Fruit fly (Drosophila melanogaster): ENCODE results near the gene CG4960.

Gene CG4960

DNA sequence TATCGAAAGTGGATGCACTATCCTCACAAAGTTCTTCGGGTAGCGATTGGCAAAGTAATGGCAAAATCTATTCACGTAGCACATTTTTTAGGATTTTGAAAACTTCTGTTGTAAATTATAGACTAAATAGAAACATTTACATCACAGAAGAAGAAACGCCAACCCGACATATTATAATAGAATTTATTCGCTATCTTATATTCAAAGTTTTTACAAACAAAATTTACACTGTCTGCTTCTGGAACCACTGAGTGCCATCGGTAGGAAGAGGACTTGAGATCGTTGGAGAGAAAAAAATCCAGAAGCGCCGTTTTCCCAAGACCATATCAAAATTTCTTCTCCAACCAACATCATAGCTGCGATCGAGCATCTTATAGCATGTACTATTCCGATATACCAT is 10.0 kb downstream of the CG4960 start, which contains the start of gene CG17195:
TSS of gene CG17195 (minus strand) at position 101 of the 400 bp plus-strand sequence.
- TF ChIP-seq CG7101 (tag; optimal IDR thresholded peaks at IDR 0.05) (no peak), CG33017 (tag; optimal IDR thresholded peaks at IDR 0.05) (no peak), CG5204 (GFP tag; optimal IDR thresholded peaks at IDR 0.05) (no peak)

DNA sequence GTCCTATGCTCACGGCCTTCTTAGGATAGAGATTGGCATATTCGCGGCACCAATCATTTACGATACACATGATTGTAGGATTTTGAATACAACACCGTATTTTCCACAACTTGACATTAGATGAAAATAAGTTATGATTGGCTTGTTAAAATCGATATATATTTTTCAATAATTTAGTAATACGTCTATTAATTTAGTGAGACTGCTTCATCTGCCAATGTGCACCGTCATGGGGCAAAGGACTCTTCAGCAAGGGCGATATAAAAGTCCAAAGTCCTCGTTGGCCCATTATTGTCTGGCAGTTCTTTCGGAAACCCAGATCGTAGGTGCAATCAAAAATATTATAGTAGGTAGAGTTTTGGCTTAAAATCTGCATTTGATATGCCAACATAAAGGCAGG is 11.0 kb downstream of the CG4960 start, which contains the start of gene CG17196:
TSS of gene CG17196 (minus strand) at position 101 of the 400 bp plus-strand sequence.
- TF ChIP-seq kay (GFP tag; ENCODE audit: borderline replicate concordance) (no peak), CG14711 (tag; optimal IDR thresholded peaks at IDR 0.05) (no peak), Crg-1 (GFP tag; optimal IDR thresholded peaks at IDR 0.05) (no peak), ovo (GFP tag; optimal IDR thresholded peaks at IDR 0.05) (no peak), Mnt (GFP tag; optimal IDR thresholded peaks at IDR 0.05) (no peak), cic (GFP tag; optimal IDR thresholded peaks at IDR 0.05) (no peak), CG5204 (GFP tag; optimal IDR thresholded peaks at IDR 0.05) (no peak), CG1620 (GFP tag; optimal IDR thresholded peaks at IDR 0.05) (no peak), CG33017 (tag; optimal IDR thresholded peaks at IDR 0.05) (no peak), tj (GFP tag; optimal IDR thresholded peaks at IDR 0.05) (no peak), CG12768 (GFP tag; optimal IDR thresholded peaks at IDR 0.05) (no peak), CG7101 (tag; optimal IDR thresholded peaks at IDR 0.05) (no peak)

DNA sequence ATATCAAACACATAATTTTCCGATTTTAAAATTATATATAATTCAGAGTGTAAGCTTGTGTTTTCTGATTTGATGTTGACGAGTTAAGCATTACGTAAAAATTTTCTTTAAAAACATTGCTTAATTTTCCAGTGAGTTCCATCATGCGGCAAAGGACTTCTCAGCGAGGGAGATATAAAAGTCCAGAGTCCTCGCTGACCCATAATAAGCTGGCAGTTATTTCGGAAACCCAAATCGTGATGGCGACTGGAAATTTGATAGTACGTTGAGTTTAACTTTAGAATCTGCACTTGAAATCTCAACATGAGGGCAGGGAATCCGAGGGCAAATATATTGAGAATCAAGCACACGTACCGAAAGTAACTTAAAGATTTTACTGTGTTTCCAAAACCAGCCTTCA is 11.8 kb downstream of the CG4960 start, which contains the start of the genes CG17197 and CG17198:
TSS of gene CG17197 (minus strand) at position 101 of the 400 bp plus-strand sequence.
TSS of gene CG17198 (minus strand) at position 101 of the 400 bp plus-strand sequence.
- TF ChIP-seq CG5204 (GFP tag; optimal IDR thresholded peaks at IDR 0.05) (no peak), toe (GFP tag; optimal IDR thresholded peaks at IDR 0.05) (no peak)

DNA sequence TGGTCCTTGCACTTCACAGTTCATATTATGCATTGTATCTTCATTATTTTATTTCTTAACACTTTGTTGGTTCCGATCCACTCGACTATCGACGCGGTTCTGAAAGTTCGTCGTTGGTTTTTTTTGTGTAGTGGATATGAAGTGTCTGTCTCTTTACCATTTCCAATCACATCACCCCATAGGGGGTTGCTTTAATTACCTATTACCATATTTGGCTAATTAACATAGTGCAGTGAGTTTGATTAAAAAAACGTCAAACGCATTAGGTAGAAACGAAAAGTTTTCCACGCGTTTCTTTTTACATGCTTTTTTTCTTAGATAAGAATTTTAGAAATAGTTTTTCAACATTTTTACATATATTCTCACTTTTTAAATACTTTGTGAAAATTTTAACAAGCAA is 24.1 kb downstream of the CG4960 start, which contains the start of gene LpR1:
TSS of gene LpR1 (minus strand) at position 101 of the 400 bp plus-strand sequence.
- TF ChIP-seq CG12768 (GFP tag; optimal IDR thresholded peaks at IDR 0.05), result peak; percentile 23
- no peak for TF ChIP-seq toe (GFP tag; optimal IDR thresholded peaks at IDR 0.05)

DNA sequence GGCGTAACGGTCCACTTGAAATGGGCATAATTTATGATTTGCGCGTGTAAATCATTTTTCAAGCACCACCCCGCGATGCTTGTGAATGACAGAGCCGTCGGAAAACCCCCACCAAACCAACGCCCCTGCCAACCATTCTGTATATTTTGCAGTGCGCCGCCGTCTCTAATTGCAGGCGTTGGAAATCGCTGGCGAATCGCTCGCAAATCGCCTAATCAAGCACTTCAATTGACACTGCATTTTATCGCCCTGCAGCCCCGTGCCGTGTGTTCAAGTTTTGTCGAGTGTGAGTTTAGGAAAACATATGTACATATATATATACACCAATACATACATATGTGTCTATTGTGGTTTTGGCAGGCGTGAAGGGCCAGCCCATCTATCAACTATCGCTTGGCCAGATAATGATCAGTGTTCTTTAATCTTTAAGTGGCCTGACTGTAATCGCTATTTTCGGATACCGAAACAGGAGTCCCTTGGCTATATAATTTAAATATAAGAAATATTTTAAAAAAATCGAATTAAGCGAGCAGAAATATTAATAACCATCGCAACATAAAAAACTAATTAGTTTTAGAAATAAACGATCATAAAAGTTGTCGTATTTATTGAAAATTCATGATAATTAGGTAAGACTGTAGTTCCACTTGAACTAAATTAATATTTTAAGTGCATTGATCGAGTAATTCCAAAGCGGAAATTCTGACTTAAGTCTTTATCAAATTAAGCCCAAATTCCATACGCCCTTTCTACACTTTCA is 24.9 kb downstream of the CG4960 start:
- no peak for TF ChIP-seq CG12768 (GFP tag; optimal IDR thresholded peaks at IDR 0.05)
- TF ChIP-seq kay (GFP tag; ENCODE audit: borderline replicate concordance), result peak; percentile 13
- TF ChIP-seq CG7045 (GFP tag; optimal IDR thresholded peaks at IDR 0.05), result no peak
- TF ChIP-seq CG5204 (GFP tag; optimal IDR thresholded peaks at IDR 0.05), result no peak
- TF ChIP-seq Mnt (GFP tag; optimal IDR thresholded peaks at IDR 0.05), result no peak
- no peak for TF ChIP-seq Clk (GFP tag; optimal IDR thresholded peaks at IDR 0.05)
- no peak for TF ChIP-seq Crg-1 (GFP tag; optimal IDR thresholded peaks at IDR 0.05)
- TF ChIP-seq CG33017 (tag; optimal IDR thresholded peaks at IDR 0.05), result peak; percentile 55
- no peak for TF ChIP-seq cnc (optimal IDR thresholded peaks at IDR 0.05)
- peak; percentile 29 for TF ChIP-seq cic (GFP tag; optimal IDR thresholded peaks at IDR 0.05)
- TF ChIP-seq tj (GFP tag; optimal IDR thresholded peaks at IDR 0.05), result no peak
- peak; percentile 62 for TF ChIP-seq CG7101 (tag; optimal IDR thresholded peaks at IDR 0.05)
- no peak for TF ChIP-seq ovo (GFP tag; optimal IDR thresholded peaks at IDR 0.05)
- no peak for TF ChIP-seq toe (GFP tag; optimal IDR thresholded peaks at IDR 0.05)
- no peak for TF ChIP-seq pad (GFP tag; optimal IDR thresholded peaks at IDR 0.05)
- TF ChIP-seq CG14711 (tag; optimal IDR thresholded peaks at IDR 0.05), result peak; percentile 19
- no peak for TF ChIP-seq Hr96 (GFP tag; optimal IDR thresholded peaks at IDR 0.05)
- no peak for TF ChIP-seq CG1620 (GFP tag; optimal IDR thresholded peaks at IDR 0.05)
- no peak for TF ChIP-seq bab1 (GFP tag; optimal IDR thresholded peaks at IDR 0.05)
- TF ChIP-seq CG11617 (GFP tag; optimal IDR thresholded peaks at IDR 0.05), result peak; percentile 35

DNA sequence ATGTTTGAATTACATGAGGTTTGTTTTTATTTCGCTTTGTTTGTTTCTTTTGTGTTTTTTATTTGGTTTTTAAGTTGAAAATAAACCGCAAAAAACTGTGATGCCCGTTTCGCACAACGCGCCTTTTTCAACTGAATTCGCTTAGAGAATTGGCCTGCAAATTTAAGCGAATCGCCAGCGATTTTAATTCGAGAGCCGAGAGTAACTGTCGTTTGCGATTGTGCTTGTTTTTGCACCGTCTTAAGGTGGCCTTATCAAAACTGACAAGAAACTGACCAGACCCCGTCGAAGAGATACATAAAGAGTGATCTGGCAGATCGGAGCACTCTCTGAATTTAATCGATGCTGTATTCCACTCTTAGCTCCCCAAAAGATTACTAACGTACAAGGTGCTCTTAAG is 26.9 kb downstream of the CG4960 start:
- TF ChIP-seq Mnt (GFP tag; optimal IDR thresholded peaks at IDR 0.05) (peak; percentile 33), bab1 (GFP tag; optimal IDR thresholded peaks at IDR 0.05) (no peak), cic (GFP tag; optimal IDR thresholded peaks at IDR 0.05) (no peak)

DNA sequence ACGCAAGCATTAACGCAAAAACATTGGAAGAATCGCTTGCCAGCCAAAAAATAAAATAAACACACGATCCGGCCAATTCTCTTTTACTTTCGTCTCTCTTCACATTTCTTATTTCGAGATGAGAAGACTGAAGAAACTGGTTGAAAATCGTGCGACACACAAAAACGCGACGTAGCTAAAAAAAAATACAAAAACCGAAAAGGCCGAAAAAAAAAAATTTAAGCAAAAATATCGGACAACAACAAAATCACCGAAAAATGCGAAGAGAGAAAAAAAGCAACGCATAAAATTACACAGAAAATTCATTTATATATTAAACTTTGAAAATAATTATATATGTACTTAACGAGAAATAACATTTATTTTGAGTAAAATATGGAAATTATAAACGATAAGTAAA is 27.7 kb downstream of the CG4960 start:
- TF ChIP-seq CG14711 (tag; optimal IDR thresholded peaks at IDR 0.05) (no peak), CG5204 (GFP tag; optimal IDR thresholded peaks at IDR 0.05) (no peak), bab1 (GFP tag; optimal IDR thresholded peaks at IDR 0.05) (no peak), Mnt (GFP tag; optimal IDR thresholded peaks at IDR 0.05) (no peak), CG1620 (GFP tag; optimal IDR thresholded peaks at IDR 0.05) (no peak), pad (GFP tag; optimal IDR thresholded peaks at IDR 0.05) (no peak), tj (GFP tag; optimal IDR thresholded peaks at IDR 0.05) (no peak), ovo (GFP tag; optimal IDR thresholded peaks at IDR 0.05) (no peak), CG7045 (GFP tag; optimal IDR thresholded peaks at IDR 0.05) (no peak), cnc (optimal IDR thresholded peaks at IDR 0.05) (no peak), Crg-1 (GFP tag; optimal IDR thresholded peaks at IDR 0.05) (no peak), Clk (GFP tag; optimal IDR thresholded peaks at IDR 0.05) (no peak), CG7101 (tag; optimal IDR thresholded peaks at IDR 0.05) (no peak), kay (GFP tag; ENCODE audit: borderline replicate concordance) (no peak)
